Fruit fly (Drosophila melanogaster): ENCODE results near the gene CG9265.

DNA sequence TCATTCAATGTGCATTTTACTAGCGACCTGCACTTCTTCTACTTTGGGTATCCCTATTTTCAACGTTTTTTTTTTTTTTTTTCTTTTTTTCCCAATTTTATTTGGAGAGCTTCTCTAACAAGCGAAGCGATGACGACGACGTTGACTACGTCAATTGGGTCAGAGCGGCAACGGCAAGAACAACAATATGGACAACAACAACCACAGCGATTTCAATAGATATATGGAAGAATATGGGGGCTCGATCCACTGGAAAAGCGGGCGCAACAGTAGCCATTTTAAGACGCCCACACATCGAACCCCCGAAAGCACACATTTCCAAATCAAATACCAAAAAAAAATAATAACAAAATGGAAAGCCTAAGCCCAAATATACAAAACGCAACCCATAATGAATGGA, 42.1 kb downstream of the CG9265 start:
- TF ChIP-seq Ets96B (tag; optimal IDR thresholded peaks at IDR 0.05): no peak
- TF ChIP-seq Hr38 (GFP tag; optimal IDR thresholded peaks at IDR 0.05): no peak
- no peak for TF ChIP-seq Hr4 (GFP tag; optimal IDR thresholded peaks at IDR 0.05)
